Worm (Caenorhabditis elegans) whole organism, L4 larva: ENCODE data around the gene F20B6.10.

Experiments
- D1046.2 ChIP-seq: fragments of 200-800 bp; sonication (Bioruptor generic); IDR thresholded peaks from 2 replicates; pipeline ENCODE4 v1.3.6; 2022; ENCODE audit warnings: missing genetic modification characterization, missing compliant biosample characterization
- F10B5.3 ChIP-seq: sonication (generic microtip); optimal IDR thresholded peaks from 2 replicates; lab custom pipeline; 2016; ENCODE audit warnings: mild to moderate bottlenecking, missing genetic modification characterization, missing compliant biosample characterization
- Y105C5A.15 ChIP-seq: fragments of 200-800 bp; sonication (Bioruptor generic); IDR thresholded peaks from 2 replicates; pipeline ENCODE4 v1.3.6; 2022; ENCODE audit warnings: missing genetic modification characterization, missing compliant biosample characterization
- ZK337.2 ChIP-seq: fragments of 200-800 bp; sonication (Bioruptor generic); IDR thresholded peaks from 2 replicates; pipeline ENCODE4 v1.3.6; 2022; ENCODE audit warnings: missing genetic modification reagents, missing genetic modification characterization, missing compliant biosample characterization
- ceh-44 ChIP-seq: fragments of 200-800 bp; sonication (Bioruptor generic); IDR thresholded peaks from 2 replicates; pipeline ENCODE4 v1.3.6; 2022; ENCODE audit warnings: missing genetic modification reagents, missing genetic modification characterization, missing compliant biosample characterization
- ceh-62 ChIP-seq: sonication (generic microtip); optimal IDR thresholded peaks from 2 replicates; lab custom pipeline; 2017; ENCODE audit warnings: missing biosample characterization, missing genetic modification characterization
- ces-1 ChIP-seq: fragments of 150-350 bp; sonication (generic microtip); optimal IDR thresholded peaks from 4 replicates; lab custom pipeline; 2014; ENCODE audit warnings: missing biosample characterization, missing genetic modification reagents, missing genetic modification characterization
- daf-16 ChIP-seq, 3 experiments: sonication (generic microtip); optimal IDR thresholded peaks; 2 replicates each; lab custom pipeline; 2016 to 2017; ENCODE audit warnings: missing genetic modification characterization in 3 of 3, missing genetic modification reagents in 3 of 3, mild to moderate bottlenecking in 2 of 3, missing compliant biosample characterization in 2 of 3, missing biosample characterization in 1 of 3, moderate library complexity in 1 of 3
- daf-8 ChIP-seq: fragments of 200-800 bp; sonication (Bioruptor generic); IDR thresholded peaks from 2 replicates; pipeline ENCODE4 v1.3.6; 2022; ENCODE audit warnings: missing genetic modification characterization, missing compliant biosample characterization
- dmd-6 ChIP-seq: fragments of 200-800 bp; sonication (Bioruptor generic); IDR thresholded peaks from 2 replicates; pipeline ENCODE4 v1.3.6; 2022; ENCODE audit warnings: missing genetic modification reagents, missing genetic modification characterization, missing compliant biosample characterization
- dmd-8 ChIP-seq: fragments of 200-800 bp; sonication (Bioruptor generic); IDR thresholded peaks from 2 replicates; pipeline ENCODE4 v1.3.6; 2022; ENCODE audit warnings: missing genetic modification characterization, missing compliant biosample characterization
- dmd-9 ChIP-seq: fragments of 200-800 bp; sonication (Bioruptor generic); IDR thresholded peaks from 2 replicates; pipeline ENCODE4 v1.3.6; 2022; ENCODE audit warnings: missing genetic modification reagents, missing genetic modification characterization, missing compliant biosample characterization
- dve-1 ChIP-seq: sonication (generic microtip); optimal IDR thresholded peaks from 2 replicates; lab custom pipeline; 2017; ENCODE audit warnings: antibody characterized with exemption, mild to moderate bottlenecking, missing genetic modification characterization, missing compliant biosample characterization; ENCODE audit not compliant: insufficient read depth
- egl-27 ChIP-seq: sonication (generic microtip); optimal IDR thresholded peaks from 3 replicates; lab custom pipeline; 2017; ENCODE audit warnings: missing biosample characterization, missing genetic modification reagents, missing genetic modification characterization
- hif-1 ChIP-seq, 2 experiments: sonication (generic microtip); optimal IDR thresholded peaks; 2 replicates each; lab custom pipeline; 2016 to 2017; ENCODE audit warnings: missing compliant biosample characterization in 2 of 2, missing genetic modification characterization in 2 of 2, missing genetic modification reagents in 2 of 2, missing genotype in 2 of 2, mild to moderate bottlenecking in 1 of 2
- hlh-11 ChIP-seq: fragments of 200-800 bp; sonication (Bioruptor generic); optimal IDR thresholded peaks from 2 replicates; lab custom pipeline; 2018; ENCODE audit warnings: mild to moderate bottlenecking, missing genetic modification characterization, missing compliant biosample characterization
- hlh-30 ChIP-seq: sonication (generic microtip); optimal IDR thresholded peaks from 2 replicates; lab custom pipeline; 2017; ENCODE audit warnings: antibody characterized with exemption, mild to moderate bottlenecking, missing genetic modification characterization, missing compliant biosample characterization; ENCODE audit not compliant: insufficient read depth
- jun-1 ChIP-seq: fragments of 150-350 bp; optimal IDR thresholded peaks from 2 replicates; lab custom pipeline; 2014; ENCODE audit warnings: missing biosample characterization, missing genetic modification reagents, missing genetic modification characterization
- lin-15B ChIP-seq: fragments of 150-350 bp; sonication (generic microtip); optimal IDR thresholded peaks from 3 replicates; lab custom pipeline; 2014; ENCODE audit warnings: missing biosample characterization, missing genetic modification characterization
- lir-3 ChIP-seq: sonication (generic microtip); optimal IDR thresholded peaks from 2 replicates; lab custom pipeline; 2016; ENCODE audit warnings: mild to moderate bottlenecking, missing genetic modification characterization, missing compliant biosample characterization
- mdl-1 ChIP-seq, 2 experiments: fragments of 150-350 bp in 1 of 2; sonication (generic microtip) in 1 of 2; optimal IDR thresholded peaks; 2 replicates each; lab custom pipeline; 2014 to 2017; ENCODE audit warnings: missing biosample characterization in 2 of 2, missing genetic modification characterization in 2 of 2
- nhr-10 ChIP-seq: fragments of 150-350 bp; optimal IDR thresholded peaks from 2 replicates; lab custom pipeline; 2014; ENCODE audit warnings: missing biosample characterization, missing genetic modification characterization
- nhr-102 ChIP-seq: sonication (generic microtip); optimal IDR thresholded peaks from 2 replicates; lab custom pipeline; 2016; ENCODE audit warnings: mild to moderate bottlenecking, missing genetic modification characterization, moderate library complexity, missing compliant biosample characterization
- nhr-11 ChIP-seq: fragments of 150-350 bp; optimal IDR thresholded peaks from 2 replicates; lab custom pipeline; 2014; ENCODE audit warnings: missing biosample characterization, missing genetic modification characterization
- nhr-111 ChIP-seq: fragments of 200-800 bp; sonication (Bioruptor generic); optimal IDR thresholded peaks from 2 replicates; lab custom pipeline; 2018; ENCODE audit warnings: mild to moderate bottlenecking, missing genetic modification characterization, missing compliant biosample characterization
- nhr-25 ChIP-seq: sonication (generic microtip); optimal IDR thresholded peaks from 2 replicates; lab custom pipeline; 2017; ENCODE audit warnings: missing genetic modification characterization, mild to moderate bottlenecking, missing compliant biosample characterization, antibody characterized with exemption, moderate library complexity, borderline replicate concordance; ENCODE audit not compliant: insufficient read depth
- nhr-28 ChIP-seq: fragments of 150-350 bp; optimal IDR thresholded peaks from 2 replicates; lab custom pipeline; 2014; ENCODE audit warnings: missing biosample characterization, missing genetic modification characterization
- nhr-42 ChIP-seq: fragments of 200-800 bp; sonication (Bioruptor generic); IDR thresholded peaks from 2 replicates; pipeline ENCODE4 v1.3.6; 2022; ENCODE audit warnings: missing genetic modification characterization, missing compliant biosample characterization
- nhr-48 ChIP-seq: sonication (generic microtip); optimal IDR thresholded peaks from 2 replicates; lab custom pipeline; 2016; ENCODE audit warnings: mild to moderate bottlenecking, missing genetic modification characterization, missing compliant biosample characterization
- nhr-76 ChIP-seq: fragments of 150-350 bp; optimal IDR thresholded peaks from 2 replicates; lab custom pipeline; 2014; ENCODE audit warnings: missing biosample characterization, missing genetic modification characterization
- nhr-77 ChIP-seq: fragments of 150-350 bp; optimal IDR thresholded peaks from 2 replicates; lab custom pipeline; 2014; ENCODE audit warnings: missing biosample characterization, missing genetic modification characterization
- php-3 ChIP-seq: fragments of 200-800 bp; sonication (Bioruptor generic); IDR thresholded peaks from 2 replicates; pipeline ENCODE4 v1.3.6; 2022; ENCODE audit warnings: missing genetic modification reagents, missing genetic modification characterization, missing compliant biosample characterization
- pqm-1 ChIP-seq: sonication (generic microtip); optimal IDR thresholded peaks from 2 replicates; lab custom pipeline; 2017; ENCODE audit warnings: missing biosample characterization, missing genetic modification characterization
- rbr-2 ChIP-seq: sonication (generic microtip); optimal IDR thresholded peaks from 2 replicates; lab custom pipeline; 2016; ENCODE audit warnings: missing genotype, missing genetic modification characterization, missing compliant biosample characterization
- sdz-12 ChIP-seq: fragments of 200-800 bp; sonication (Bioruptor generic); optimal IDR thresholded peaks from 2 replicates; lab custom pipeline; 2018; ENCODE audit warnings: mild to moderate bottlenecking, missing genetic modification characterization, missing compliant biosample characterization
- set-16 ChIP-seq: fragments of 200-800 bp; sonication (Bioruptor generic); IDR thresholded peaks from 2 replicates; pipeline ENCODE4 v1.3.6; 2022; ENCODE audit warnings: missing genetic modification reagents, missing genetic modification characterization, missing compliant biosample characterization
- snpc-1.2 ChIP-seq: fragments of 200-800 bp; sonication (Bioruptor generic); IDR thresholded peaks from 2 replicates; pipeline ENCODE4 v1.3.6; 2022; ENCODE audit warnings: missing genetic modification reagents, missing genetic modification characterization, missing compliant biosample characterization
- snpc-4 ChIP-seq: fragments of 150-350 bp; optimal IDR thresholded peaks from 2 replicates; lab custom pipeline; 2014; ENCODE audit warnings: missing biosample characterization, missing genetic modification characterization
- spr-3 ChIP-seq: fragments of 200-800 bp; sonication (Bioruptor generic); optimal IDR thresholded peaks from 2 replicates; lab custom pipeline; 2018; ENCODE audit warnings: mild to moderate bottlenecking, missing genetic modification characterization, missing compliant biosample characterization
- unc-130 ChIP-seq: sonication (generic microtip); optimal IDR thresholded peaks from 2 replicates; lab custom pipeline; 2016; ENCODE audit warnings: missing genetic modification reagents, missing genetic modification characterization, missing compliant biosample characterization
- unc-62 ChIP-seq, 3 experiments: fragments of 150-350 bp in 1 of 3; sonication (generic microtip); optimal IDR thresholded peaks in 2 of 3; peaks in 1 of 3; 1 replicate in 1 of 3; 2 replicates in 2 of 3; lab custom pipeline; 2014 to 2017; ENCODE audit warnings: missing biosample characterization in 3 of 3, missing genetic modification characterization in 3 of 3, missing genetic modification reagents in 3 of 3, missing genotype in 1 of 3
- zfp-3 ChIP-seq: fragments of 200-800 bp; sonication (Bioruptor generic); conservative IDR thresholded peaks from 2 replicates; pipeline ENCODE4 v1.3.6; 2022; ENCODE audit warnings: missing genetic modification reagents, missing genetic modification characterization, missing compliant biosample characterization
- ztf-7 ChIP-seq: fragments of 150-350 bp; optimal IDR thresholded peaks from 2 replicates; lab custom pipeline; 2014; ENCODE audit warnings: missing biosample characterization, missing genetic modification characterization

F20B6.10 gene

ce11 chrX:4216894-4217293 is at the start of gene F20B6.10, which contains the start of gene hpk-1:
F20B6.10 (minus strand) TSS chrX:4217196.
hpk-1 (minus strand) TSS chrX:4217290.
- no peak for TF ChIP-seq nhr-76 (tag; lab: Kevin White, UChicago)
- no peak for TF ChIP-seq dmd-6 (GFP tag; lab: Robert Waterston, UW)
- no peak for TF ChIP-seq nhr-102 (tag; lab: Kevin White, UChicago)
- TF ChIP-seq D1046.2 (GFP tag; lab: Robert Waterston, UW): 0 out of 2 replicates have a peak, but pooled peaks have one; percentile 5
- TF ChIP-seq dve-1: no peak
- TF ChIP-seq Y105C5A.15 (GFP tag; lab: Robert Waterston, UW): no peak
- TF ChIP-seq mdl-1 (tag; optimal IDR thresholded peaks at IDR 0.05; lab: Kevin White, UChicago): no peak
- no peak for TF ChIP-seq pqm-1 (tag; lab: Kevin White, UChicago)
- TF ChIP-seq ZK337.2 (GFP tag; lab: Robert Waterston, UW): no peak
- no peak for TF ChIP-seq nhr-10 (tag; lab: Kevin White, UChicago)
- no peak for TF ChIP-seq lin-15B (tag; lab: Kevin White, UChicago)
- no peak for TF ChIP-seq nhr-11 (tag; lab: Kevin White, UChicago)
- TF ChIP-seq snpc-1.2: 0 out of 2 replicates have a peak, but pooled peaks have one; percentile 30
- no peak for TF ChIP-seq rbr-2 (tag; lab: Kevin White, UChicago)
- 0 out of 2 replicates have a peak, but pooled peaks have one; percentile 31 for TF ChIP-seq nhr-42 (GFP tag; lab: Robert Waterston, UW)
- TF ChIP-seq unc-130 (GFP tag; lab: Kevin White, UChicago): no peak
- no peak for TF ChIP-seq nhr-111 (GFP tag; lab: Kevin White, UChicago)
- peak; percentile 55 for TF ChIP-seq set-16 (GFP tag; lab: Robert Waterston, UW)
- no peak for TF ChIP-seq ceh-44
- TF ChIP-seq dmd-8 (GFP tag; lab: Robert Waterston, UW): no peak
- no peak for TF ChIP-seq nhr-25 (tag; lab: Kevin White, UChicago)
- TF ChIP-seq snpc-4 (tag; lab: Kevin White, UChicago): no peak
- no peak for TF ChIP-seq ztf-7 (tag; lab: Kevin White, UChicago)
- TF ChIP-seq jun-1 (tag; lab: Kevin White, UChicago): no peak
- TF ChIP-seq nhr-77 (tag; lab: Kevin White, UChicago): no peak
- no peak for TF ChIP-seq spr-3 (GFP tag; lab: Kevin White, UChicago)
- no peak for TF ChIP-seq sdz-12 (GFP tag; lab: Kevin White, UChicago)
- TF ChIP-seq php-3 (GFP tag; lab: Robert Waterston, UW): 0 out of 2 replicates have a peak, but pooled peaks have one; percentile 10
- no peak for TF ChIP-seq egl-27 (tag; lab: Kevin White, UChicago)
- no peak for TF ChIP-seq lir-3
- TF ChIP-seq F10B5.3 (tag; lab: Kevin White, UChicago): no peak
- TF ChIP-seq hif-1 (tag; optimal IDR thresholded peaks at IDR 0.05; lab: Kevin White, UChicago): no peak
- TF ChIP-seq dmd-9 (GFP tag; lab: Robert Waterston, UW): no peak
- no peak for TF ChIP-seq nhr-48
- TF ChIP-seq, all 104 proteins: peak for 5

- TF ChIP-seq hlh-30 (tag; lab: Kevin White, UChicago) (peak; percentile 84), pqm-1 (tag; lab: Kevin White, UChicago) (no peak), hlh-11 (tag; lab: Kevin White, UChicago) (peak; percentile 46), spr-3 (GFP tag; lab: Kevin White, UChicago) (no peak), unc-62 (GFP tag; optimal IDR thresholded peaks at IDR 0.05 in 1 of 2; lab: Kevin White, UChicago) (peak in 1 of 2 experiments; percentile 59), unc-62 (tag; optimal IDR thresholded peaks at IDR 0.05; lab: Kevin White, UChicago) (no peak), ces-1 (GFP tag; lab: Kevin White, UChicago) (no peak), zfp-3 (GFP tag; lab: Robert Waterston, UW) (no peak), ceh-62 (tag; lab: Kevin White, UChicago) (no peak), unc-130 (GFP tag; lab: Kevin White, UChicago) (no peak), nhr-10 (tag; lab: Kevin White, UChicago) (no peak), nhr-28 (tag; lab: Kevin White, UChicago) (peak; percentile 26), jun-1 (tag; lab: Kevin White, UChicago) (no peak), daf-8 (GFP tag; lab: Robert Waterston, UW) (no peak), daf-16 (GFP tag; optimal IDR thresholded peaks at IDR 0.05; lab: Kevin White, UChicago) (peak in 1 of 2 experiments; percentile 71), daf-16 (tag; optimal IDR thresholded peaks at IDR 0.05; lab: Kevin White, UChicago) (no peak)
These were observed 49.4 kb upstream of the F20B6.10 start for ce11 chrX:4266178-4266931.
